Worm (Caenorhabditis elegans): ENCODE data around the gene C06C6.9.

The C06C6.9 gene

DNA sequence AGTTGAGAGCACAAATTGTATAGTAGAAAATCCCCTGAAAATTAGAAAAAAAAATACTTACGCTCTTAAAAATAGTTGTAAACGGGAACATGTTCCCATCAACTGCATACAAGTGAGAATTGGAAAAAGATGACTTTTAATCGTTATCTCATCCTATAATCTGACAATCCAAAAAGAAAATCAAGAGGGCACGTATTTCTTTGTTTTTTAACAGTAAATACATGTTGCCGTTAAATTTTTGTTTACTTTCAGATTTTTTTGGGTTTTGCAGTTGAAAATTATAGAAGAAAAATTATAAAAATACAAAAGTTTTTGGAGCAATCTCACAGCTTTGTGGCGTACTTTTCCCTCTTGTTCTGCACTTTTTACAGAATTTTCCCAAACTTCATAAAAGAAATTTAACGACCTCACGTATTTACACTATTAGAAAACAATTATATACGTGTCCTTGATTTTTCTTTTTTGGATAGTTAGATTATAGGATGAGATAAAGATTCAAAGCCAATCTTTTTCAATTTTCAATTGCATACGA lies at the start of gene C06C6.9, which contains the start of gene C06C6.8:
C06C6.9 (minus strand) TSS at position 101 of the 532 bp plus-strand sequence.
C06C6.8 (plus strand) TSS at position 482 of the 532 bp plus-strand sequence.
- TF ChIP-seq nhr-237 (tag; optimal IDR thresholded peaks at IDR 0.05) (no peak), nhr-10 (tag; optimal IDR thresholded peaks at IDR 0.05) (no peak), lin-13 (GFP tag; optimal IDR thresholded peaks at IDR 0.05) (no peak), F13H6.1 (tag; optimal IDR thresholded peaks at IDR 0.05) (no peak), mdl-1 (tag; optimal IDR thresholded peaks at IDR 0.05) (no peak), nhr-6 (tag; optimal IDR thresholded peaks at IDR 0.05) (no peak), snpc-4 (tag; optimal IDR thresholded peaks at IDR 0.05) (no peak), sma-9 (GFP tag; optimal IDR thresholded peaks at IDR 0.05) (no peak), sma-9 (tag; optimal IDR thresholded peaks at IDR 0.05) (no peak), ZK546.5 (tag; optimal IDR thresholded peaks at IDR 0.05) (no peak), lin-39 (tag; optimal IDR thresholded peaks at IDR 0.05) (no peak), ztf-1 (GFP tag; conservative IDR thresholded peaks at IDR 0.05) (no peak), gmeb-1 (tag; optimal IDR thresholded peaks at IDR 0.05) (no peak), C34F6.9 (tag; optimal IDR thresholded peaks at IDR 0.05) (no peak), R02D3.7 (tag; optimal IDR thresholded peaks at IDR 0.05) (no peak), nhr-12 (tag; optimal IDR thresholded peaks at IDR 0.05) (no peak), egl-27 (tag; optimal IDR thresholded peaks at IDR 0.05) (no peak), unc-55 (GFP tag; optimal IDR thresholded peaks at IDR 0.05) (no peak), unc-62 (GFP tag; optimal IDR thresholded peaks at IDR 0.05) (no peak), ceh-16 (tag; optimal IDR thresholded peaks at IDR 0.05) (no peak)

DNA sequence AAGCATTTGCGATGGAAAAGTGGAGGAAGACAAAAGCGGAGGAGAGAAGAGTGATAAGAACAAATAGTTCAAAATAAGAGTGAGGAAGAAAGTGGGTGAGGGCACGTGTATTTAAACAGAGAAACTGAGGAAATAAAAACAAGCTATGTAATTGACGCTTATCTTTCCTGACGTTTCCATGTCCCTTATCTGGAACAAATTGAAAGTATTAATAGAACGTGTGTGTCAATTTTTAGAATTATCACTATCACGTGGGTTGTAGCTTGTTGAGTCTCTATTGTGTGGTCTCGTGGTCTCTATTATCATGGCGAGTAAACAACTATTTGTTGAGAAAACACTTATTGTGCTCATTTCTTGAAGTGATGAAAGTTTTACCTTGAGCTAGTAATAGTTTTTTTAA lies 49.3 kb upstream of the C06C6.9 start, which contains the start of gene T10C6.15:
T10C6.15 (minus strand) TSS at position 104 of the 400 bp plus-strand sequence.
- TF ChIP-seq crh-2 (tag; optimal IDR thresholded peaks at IDR 0.05) = peak; percentile 76
- TF ChIP-seq sma-3 (GFP tag; optimal IDR thresholded peaks at IDR 0.05) = peak; percentile 42
- TF ChIP-seq ZK546.5 (tag; optimal IDR thresholded peaks at IDR 0.05) = no peak
- peak; percentile 43 for TF ChIP-seq nhr-129 (tag; optimal IDR thresholded peaks at IDR 0.05)
- no peak for TF ChIP-seq ztf-11 (tag; optimal IDR thresholded peaks at IDR 0.05)
- peak; percentile 55 for TF ChIP-seq gmeb-1 (tag; optimal IDR thresholded peaks at IDR 0.05)
- TF ChIP-seq sma-9 (GFP tag; optimal IDR thresholded peaks at IDR 0.05) = peak; percentile 86
- no peak for TF ChIP-seq sma-9 (tag; optimal IDR thresholded peaks at IDR 0.05)
- no peak for TF ChIP-seq mab-5 (tag; optimal IDR thresholded peaks at IDR 0.05)

- TF ChIP-seq nhr-237 (tag; optimal IDR thresholded peaks at IDR 0.05) (no peak), dmd-4 (tag; optimal IDR thresholded peaks at IDR 0.05) (no peak), ZK546.5 (tag; optimal IDR thresholded peaks at IDR 0.05) (no peak), mdl-1 (tag; optimal IDR thresholded peaks at IDR 0.05) (no peak), egl-27 (tag; optimal IDR thresholded peaks at IDR 0.05) (no peak), unc-62 (GFP tag; optimal IDR thresholded peaks at IDR 0.05) (no peak), crh-2 (tag; optimal IDR thresholded peaks at IDR 0.05) (peak; percentile 23), fos-1 (tag; optimal IDR thresholded peaks at IDR 0.05) (peak; percentile 31), blmp-1 (tag; optimal IDR thresholded peaks at IDR 0.05; ENCODE audit: insufficient read depth) (no peak), lin-13 (GFP tag; optimal IDR thresholded peaks at IDR 0.05) (no peak), sma-9 (GFP tag; optimal IDR thresholded peaks at IDR 0.05) (peak; percentile 23), sma-9 (tag; optimal IDR thresholded peaks at IDR 0.05) (no peak), sem-4 (tag; optimal IDR thresholded peaks at IDR 0.05) (no peak), R02D3.7 (tag; optimal IDR thresholded peaks at IDR 0.05) (no peak), nhr-21 (tag; optimal IDR thresholded peaks at IDR 0.05) (no peak), peb-1 (tag; optimal IDR thresholded peaks at IDR 0.05) (no peak), lsy-2 (tag; optimal IDR thresholded peaks at IDR 0.05) (no peak)
Observed at ce11 chrV:16043686-16044085, 47.1 kb upstream of the C06C6.9 start.

DNA sequence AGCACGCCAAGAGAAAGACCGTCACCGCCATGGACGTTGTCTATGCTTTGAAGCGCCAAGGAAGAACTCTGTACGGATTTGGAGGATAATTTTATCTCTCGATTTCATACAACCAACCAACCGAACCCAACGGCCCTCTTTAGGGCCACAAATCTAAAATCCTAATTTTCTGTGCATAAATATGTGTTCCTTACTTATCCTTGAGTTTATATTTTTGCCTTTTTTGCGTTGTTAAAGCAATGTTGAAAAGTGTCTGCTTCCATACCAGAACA lies 46.1 kb upstream of the C06C6.9 start:
- TF ChIP-seq mdl-1 (tag; optimal IDR thresholded peaks at IDR 0.05) = no peak
- TF ChIP-seq skn-1 (tag; optimal IDR thresholded peaks at IDR 0.05) = no peak
- no peak for TF ChIP-seq ZK546.5 (tag; optimal IDR thresholded peaks at IDR 0.05)
- no peak for TF ChIP-seq sma-3 (GFP tag; optimal IDR thresholded peaks at IDR 0.05)
- TF ChIP-seq blmp-1 (tag; optimal IDR thresholded peaks at IDR 0.05; ENCODE audit: insufficient read depth) = no peak
- no peak for TF ChIP-seq ama-1 (optimal IDR thresholded peaks at IDR 0.05)
- TF ChIP-seq snpc-4 (tag; optimal IDR thresholded peaks at IDR 0.05) = no peak
- no peak for TF ChIP-seq dmd-4 (tag; optimal IDR thresholded peaks at IDR 0.05)
- no peak for TF ChIP-seq lin-13 (GFP tag; optimal IDR thresholded peaks at IDR 0.05)
